Fruit fly (Drosophila melanogaster) whole organism, pupa: ENCODE measurements around the gene CG42460.
A peak's percentile ranks its signal among the peaks of the same experiment; 100 is the strongest.

Experiments used
- CG10348 ChIP-seq: fragments of 200-800 bp; sonication (Bioruptor generic); IDR thresholded peaks from 2 replicates; pipeline ENCODE4 v1.3.6; 2022; ENCODE audit warnings: missing biosample characterization, missing genetic modification characterization
- CG12605 ChIP-seq: fragments of 200-800 bp; sonication (Bioruptor generic); IDR thresholded peaks from 2 replicates; pipeline ENCODE4 v1.3.6; 2022; ENCODE audit warnings: missing biosample characterization, missing genetic modification characterization
- CG13204 ChIP-seq: fragments of 200-800 bp; sonication (Bioruptor generic); optimal IDR thresholded peaks from 2 replicates; lab custom pipeline; 2018; ENCODE audit warnings: missing biosample characterization, mild to moderate bottlenecking, missing genetic modification characterization, moderate library complexity
- CG14655 ChIP-seq: fragments of 200-800 bp; sonication (Bioruptor generic); optimal IDR thresholded peaks from 3 replicates; lab custom pipeline; 2017; ENCODE audit warnings: mild to moderate bottlenecking, missing biosample characterization, missing genetic modification reagents, missing genetic modification characterization
- CG15710 ChIP-seq: fragments of 200-800 bp; sonication (Bioruptor generic); optimal IDR thresholded peaks from 2 replicates; lab custom pipeline; 2018; ENCODE audit warnings: missing biosample characterization, mild to moderate bottlenecking, missing genetic modification characterization, moderate library complexity
- CG17806 ChIP-seq: fragments of 200-800 bp; sonication (Bioruptor generic); optimal IDR thresholded peaks from 2 replicates; lab custom pipeline; 2018; ENCODE audit warnings: missing biosample characterization, mild to moderate bottlenecking, missing genetic modification characterization, moderate library complexity
- CG32121 ChIP-seq: fragments of 200-800 bp; sonication (Bioruptor generic); IDR thresholded peaks from 2 replicates; pipeline ENCODE4 v1.3.6; 2022; ENCODE audit warnings: missing biosample characterization, missing genetic modification characterization
- CG34367 ChIP-seq: fragments of 200-800 bp; sonication (Bioruptor generic); optimal IDR thresholded peaks from 2 replicates; lab custom pipeline; 2018; ENCODE audit warnings: missing biosample characterization, mild to moderate bottlenecking, missing genetic modification characterization
- CG4496 ChIP-seq: fragments of 200-800 bp; sonication (Bioruptor generic); IDR thresholded peaks from 3 replicates; pipeline ENCODE4 v1.3.6; 2022; ENCODE audit warnings: missing biosample characterization, missing genetic modification characterization
- CG8159 ChIP-seq: fragments of 200-800 bp; sonication (Bioruptor generic); optimal IDR thresholded peaks from 3 replicates; lab custom pipeline; 2018; ENCODE audit warnings: missing biosample characterization, mild to moderate bottlenecking, missing genetic modification characterization, moderate library complexity
- CG8301 ChIP-seq: fragments of 200-800 bp; sonication (Bioruptor generic); optimal IDR thresholded peaks from 2 replicates; lab custom pipeline; 2018; ENCODE audit warnings: missing biosample characterization, mild to moderate bottlenecking, missing genetic modification characterization
- CG9948 ChIP-seq: fragments of 200-800 bp; sonication (Bioruptor generic); optimal IDR thresholded peaks from 2 replicates; lab custom pipeline; 2018; ENCODE audit warnings: missing biosample characterization, mild to moderate bottlenecking, missing genetic modification characterization, moderate library complexity
- D1 ChIP-seq: fragments of 200-800 bp; sonication (Bioruptor generic); optimal IDR thresholded peaks from 2 replicates; lab custom pipeline; 2018; ENCODE audit warnings: missing biosample characterization, mild to moderate bottlenecking, missing genetic modification characterization, moderate library complexity
- EcR ChIP-seq: fragments of 200-800 bp; sonication (Bioruptor generic); optimal IDR thresholded peaks from 3 replicates; lab custom pipeline; 2019; ENCODE audit warnings: missing biosample characterization, missing genetic modification characterization, mild to moderate bottlenecking, moderate library complexity, missing genetic modification reagents
- Ets98B ChIP-seq: fragments of 200-800 bp; sonication (Bioruptor generic); IDR thresholded peaks from 2 replicates; pipeline ENCODE4 v1.3.6; 2022; ENCODE audit warnings: missing biosample characterization, missing genetic modification characterization
- Pif1A ChIP-seq: fragments of 200-800 bp; sonication (Bioruptor generic); optimal IDR thresholded peaks from 3 replicates; lab custom pipeline; 2016; ENCODE audit warnings: missing biosample characterization, missing genetic modification characterization
- Pif1B ChIP-seq: fragments of 200-800 bp; sonication (Bioruptor generic); optimal IDR thresholded peaks from 3 replicates; lab custom pipeline; 2016; ENCODE audit warnings: missing biosample characterization, missing genetic modification characterization
- Snoo ChIP-seq: fragments of 200-800 bp; sonication (Bioruptor generic); optimal IDR thresholded peaks from 3 replicates; lab custom pipeline; 2017; ENCODE audit warnings: missing biosample characterization, mild to moderate bottlenecking, missing genetic modification characterization, inconsistent platforms
- fd96Ca ChIP-seq: fragments of 200-800 bp; sonication (Bioruptor generic); IDR thresholded peaks from 3 replicates; pipeline ENCODE4 v1.3.6; 2022; ENCODE audit warnings: missing biosample characterization, missing genetic modification characterization
- gl ChIP-seq: fragments of 200-800 bp; sonication (Bioruptor generic); optimal IDR thresholded peaks from 2 replicates; lab custom pipeline; 2018; ENCODE audit warnings: missing biosample characterization, mild to moderate bottlenecking, missing genetic modification characterization
- rn ChIP-seq: fragments of 200-800 bp; sonication (Bioruptor generic); IDR thresholded peaks from 2 replicates; pipeline ENCODE4 v1.3.6; 2022; ENCODE audit warnings: missing biosample characterization, missing genetic modification characterization

The CG42460 gene

DNA sequence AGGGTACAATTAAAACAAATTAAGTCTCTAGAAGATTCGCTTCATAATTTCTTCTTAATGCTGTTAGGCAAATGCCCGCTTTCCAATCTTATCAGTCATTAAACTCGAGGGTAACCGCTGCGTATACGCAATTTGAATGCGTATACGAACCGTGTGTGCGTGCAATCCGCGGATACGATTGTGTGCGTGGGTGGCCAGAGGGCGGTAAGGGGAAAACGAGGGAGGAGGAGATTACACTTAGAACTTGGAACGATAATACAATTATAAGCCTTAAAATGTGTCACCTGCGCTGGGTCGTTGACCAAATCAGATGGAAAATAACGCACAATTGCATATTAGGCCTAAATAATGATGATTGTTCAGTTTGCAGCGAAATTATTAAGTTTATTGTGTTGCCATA, 32.5 kb downstream of the CG42460 start:
- TF ChIP-seq CG9948 (tag; lab: Kevin White, UChicago): no peak
- TF ChIP-seq fd96Ca (GFP tag; lab: Robert Waterston, UW): peak; percentile 47; the same call in 1 of the 3 replicates
- no peak for TF ChIP-seq Pif1B
- TF ChIP-seq, all 21 proteins: peak for 1

DNA sequence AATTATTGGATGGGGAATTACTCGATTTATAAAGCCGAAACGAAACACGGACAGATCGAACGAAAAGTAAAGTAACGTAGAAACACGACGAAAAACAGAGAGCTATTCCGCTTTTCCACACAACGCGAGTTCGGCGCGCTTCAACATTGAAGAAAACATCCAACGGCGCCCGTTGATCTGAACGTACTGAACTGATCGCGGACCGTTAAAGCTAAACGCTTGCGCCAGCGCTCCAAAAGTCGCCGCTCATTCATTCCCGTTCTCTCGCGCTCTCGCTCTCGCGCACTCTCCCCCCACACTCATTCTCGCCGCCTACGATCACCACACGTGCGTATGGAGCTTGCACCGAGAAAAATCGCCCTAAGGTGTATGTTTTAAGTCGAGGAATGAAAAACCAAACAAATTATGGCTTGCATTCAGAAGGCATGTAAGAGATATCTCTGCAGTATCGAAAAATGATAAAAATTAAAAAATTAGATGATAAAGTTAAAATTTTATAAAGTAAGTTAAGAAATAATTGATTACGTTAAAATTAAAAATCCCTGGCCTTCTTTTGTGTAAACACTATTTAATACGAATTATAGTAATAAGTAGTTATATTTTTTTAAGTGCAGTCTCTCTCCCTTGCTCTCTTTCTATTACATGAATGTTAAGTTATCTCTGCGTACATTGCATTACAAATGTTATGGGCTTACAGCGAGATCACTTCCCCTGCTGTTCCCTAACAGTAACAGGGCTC, 33.5 kb downstream of the CG42460 start, which contains the start of gene E23:
E23 (minus strand) TSS at position 188 of the 739 bp plus-strand sequence.
- TF ChIP-seq CG10348 (GFP tag; lab: Robert Waterston, UW) (peak; percentile 91), rn (peak; percentile 94), gl (tag; lab: Kevin White, UChicago) (peak; percentile 89), Ets98B (peak; percentile 97), CG17806 (tag; lab: Kevin White, UChicago) (peak; percentile 98), Snoo (tag; lab: Kevin White, UChicago) (peak; percentile 99), CG15710 (tag; lab: Kevin White, UChicago) (peak; percentile 98), Pif1A (peak; percentile 97), CG14655 (GFP tag; lab: Kevin White, UChicago) (peak; percentile 99), Pif1B (peak; percentile 98), CG34367 (tag; lab: Kevin White, UChicago) (peak; percentile 96), CG8159 (tag; lab: Kevin White, UChicago) (peak; percentile 98), D1 (tag; lab: Kevin White, UChicago) (peak; percentile 97), EcR (GFP tag; lab: Kevin White, UChicago) (peak; percentile 71), CG9948 (tag; lab: Kevin White, UChicago) (peak; percentile 99), CG4496 (peak; percentile 98), fd96Ca (GFP tag; lab: Robert Waterston, UW) (peak; percentile 96), CG32121 (GFP tag; lab: Robert Waterston, UW) (peak; percentile 99), CG8301 (peak; percentile 98), CG12605 (GFP tag; lab: Robert Waterston, UW) (peak; percentile 96), CG13204 (GFP tag; lab: Kevin White, UChicago) (peak; percentile 93)

DNA sequence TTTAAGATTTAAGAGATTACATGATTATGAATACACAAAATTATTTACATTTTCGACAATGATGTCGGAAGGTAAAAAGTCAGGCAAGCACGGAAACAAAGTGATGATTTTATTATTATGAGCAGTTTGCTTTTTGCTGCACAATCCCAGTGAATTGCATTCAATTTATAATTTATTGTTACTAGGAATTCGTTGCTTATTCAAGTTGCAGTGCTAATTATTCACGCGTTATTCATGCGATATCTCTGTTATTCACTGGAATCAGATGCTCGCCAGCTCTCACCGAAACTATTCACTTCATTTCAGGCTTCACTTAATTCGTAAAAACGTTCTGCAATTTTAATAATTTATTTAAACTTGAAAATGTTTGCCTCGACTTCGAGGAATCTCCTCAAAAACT, 34.5 kb downstream of the CG42460 start:
- TF ChIP-seq EcR (GFP tag; lab: Kevin White, UChicago): no peak
- no peak for TF ChIP-seq Ets98B
- TF ChIP-seq fd96Ca (GFP tag; lab: Robert Waterston, UW): no peak

DNA sequence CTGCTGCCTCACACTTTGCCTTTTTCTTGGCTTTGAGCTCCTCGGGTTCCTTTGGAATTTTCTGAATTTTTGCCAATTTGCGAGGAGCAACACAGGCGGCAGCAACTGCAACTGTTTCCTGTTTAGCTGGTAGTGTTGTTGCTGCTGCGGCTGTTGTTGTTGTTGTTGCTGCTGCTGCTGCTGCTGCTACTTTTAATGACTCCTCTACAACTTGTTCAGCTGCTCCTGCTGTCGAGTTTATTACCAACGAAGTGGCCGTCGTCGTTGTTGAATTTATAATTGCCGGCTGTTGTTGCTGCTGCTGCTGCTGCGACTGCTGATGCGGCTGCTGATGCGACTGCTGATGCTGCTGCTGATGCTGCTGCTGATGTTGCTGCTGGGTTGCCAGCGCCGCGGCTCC, 35.4 kb downstream of the CG42460 start:
- TF ChIP-seq CG10348 (GFP tag; lab: Robert Waterston, UW) (no peak), CG13204 (GFP tag; lab: Kevin White, UChicago) (peak; percentile 76), D1 (tag; lab: Kevin White, UChicago) (no peak), EcR (GFP tag; lab: Kevin White, UChicago) (peak; percentile 35)

DNA sequence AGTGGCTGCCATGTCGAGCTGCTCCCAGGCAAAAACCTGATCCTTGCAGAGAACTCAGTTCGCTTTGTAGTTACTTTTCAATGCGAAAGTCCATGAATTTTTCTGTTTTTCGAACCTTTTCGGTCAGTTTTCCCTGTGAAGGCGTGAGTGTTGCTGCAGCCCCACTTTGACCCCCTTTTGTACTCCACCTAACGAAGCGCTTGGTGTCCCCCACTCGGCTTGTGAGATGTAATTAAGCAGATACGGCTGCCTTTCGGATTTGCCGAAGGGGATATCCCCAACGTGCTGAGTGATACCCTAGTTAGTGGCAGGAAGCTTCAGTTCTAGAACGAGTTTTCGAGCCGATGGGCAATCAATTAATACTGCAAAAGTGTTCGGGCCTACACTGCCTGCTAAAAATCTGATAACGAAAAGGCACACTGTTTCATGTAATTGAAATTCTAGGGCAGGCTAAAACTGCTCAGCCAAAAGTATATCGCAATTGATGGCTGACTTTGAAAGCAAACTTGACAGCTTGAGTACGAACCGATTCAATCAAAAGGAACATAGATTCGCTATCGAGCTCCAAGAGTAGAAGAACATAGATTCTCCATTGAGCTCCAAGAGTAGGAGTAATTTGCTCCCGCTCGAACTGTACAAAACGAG, 36.6 kb downstream of the CG42460 start:
- TF ChIP-seq rn (no peak), CG32121 (GFP tag; lab: Robert Waterston, UW) (no peak), CG8159 (tag; lab: Kevin White, UChicago) (peak; percentile 70), fd96Ca (GFP tag; lab: Robert Waterston, UW) (0 out of 3 replicates have a peak, but pooled peaks have one; percentile 21), Ets98B (no peak), Pif1A (no peak), CG17806 (tag; lab: Kevin White, UChicago) (peak; percentile 25), CG10348 (GFP tag; lab: Robert Waterston, UW) (no peak), gl (tag; lab: Kevin White, UChicago) (no peak), CG13204 (GFP tag; lab: Kevin White, UChicago) (peak; percentile 2), CG14655 (GFP tag; lab: Kevin White, UChicago) (peak; percentile 26), CG15710 (tag; lab: Kevin White, UChicago) (peak; percentile 72), D1 (tag; lab: Kevin White, UChicago) (no peak), Snoo (tag; lab: Kevin White, UChicago) (no peak), Pif1B (peak; percentile 6), CG34367 (tag; lab: Kevin White, UChicago) (peak; percentile 47), CG12605 (GFP tag; lab: Robert Waterston, UW) (no peak), CG4496 (0 out of 3 replicates have a peak, but pooled peaks have one; percentile 8), EcR (GFP tag; lab: Kevin White, UChicago) (peak; percentile 59), CG8301 (peak; percentile 4), CG9948 (tag; lab: Kevin White, UChicago) (peak; percentile 47)

DNA sequence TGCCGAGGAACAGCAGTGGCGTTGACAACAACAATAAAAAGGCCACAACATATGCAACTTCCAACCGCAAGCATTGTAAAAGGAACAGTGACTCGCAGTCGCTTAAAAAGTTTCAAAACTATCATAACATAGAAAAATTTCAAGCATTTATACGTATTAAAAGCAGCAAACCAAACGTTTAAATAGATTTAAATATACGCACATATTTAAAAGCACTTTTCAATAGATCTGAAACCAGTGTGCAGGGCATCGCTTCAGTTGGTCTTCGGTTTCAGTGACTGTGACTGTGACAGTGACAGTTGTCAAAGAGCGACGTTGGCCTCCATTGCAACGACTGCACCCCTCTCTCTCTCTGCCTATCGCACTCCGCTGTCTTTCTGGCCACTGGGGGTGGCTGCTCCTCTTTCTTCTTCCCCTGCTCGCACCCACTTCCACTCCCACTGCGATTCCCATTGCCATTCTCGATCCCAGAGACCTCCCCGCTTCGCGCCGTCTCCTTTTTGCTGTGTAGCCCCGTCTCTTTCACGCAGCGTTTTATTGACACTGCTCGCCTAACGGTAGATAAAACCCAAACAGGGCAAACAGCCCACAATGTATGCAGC, 40.0 kb downstream of the CG42460 start:
- TF ChIP-seq Snoo (tag; lab: Kevin White, UChicago) (peak; percentile 87), CG8301 (peak; percentile 88), rn (peak; percentile 95), fd96Ca (GFP tag; lab: Robert Waterston, UW) (peak; percentile 97), CG9948 (tag; lab: Kevin White, UChicago) (peak; percentile 92), Ets98B (peak; percentile 97), gl (tag; lab: Kevin White, UChicago) (peak; percentile 83), CG8159 (tag; lab: Kevin White, UChicago) (peak; percentile 93), CG10348 (GFP tag; lab: Robert Waterston, UW) (peak; percentile 44; the same call in 1 of the 2 replicates), CG4496 (peak; percentile 99), CG17806 (tag; lab: Kevin White, UChicago) (peak; percentile 93), CG12605 (GFP tag; lab: Robert Waterston, UW) (peak; percentile 95), D1 (tag; lab: Kevin White, UChicago) (peak; percentile 79), CG15710 (tag; lab: Kevin White, UChicago) (peak; percentile 96), Pif1A (peak; percentile 95), CG32121 (GFP tag; lab: Robert Waterston, UW) (peak; percentile 97), CG13204 (GFP tag; lab: Kevin White, UChicago) (peak; percentile 64), CG14655 (GFP tag; lab: Kevin White, UChicago) (peak; percentile 90), CG34367 (tag; lab: Kevin White, UChicago) (peak; percentile 89), EcR (GFP tag; lab: Kevin White, UChicago) (peak; percentile 73), Pif1B (peak; percentile 94)
